Worm (Caenorhabditis elegans) whole organism, late embryonic: ENCODE data around the gene Y46G5A.39.

Experiments used
- ama-1 ChIP-seq: fragments of 150-350 bp; optimal IDR thresholded peaks from 2 replicates; lab custom pipeline; 2014
- elt-2 ChIP-seq: sonication (generic microtip); optimal IDR thresholded peaks from 2 replicates; lab custom pipeline; 2016; ENCODE audit warnings: missing genetic modification reagents, missing genetic modification characterization, missing compliant biosample characterization
- nhr-11 ChIP-seq: fragments of 150-350 bp; optimal IDR thresholded peaks from 2 replicates; lab custom pipeline; 2014; ENCODE audit warnings: missing biosample characterization, missing genetic modification characterization

DNA sequence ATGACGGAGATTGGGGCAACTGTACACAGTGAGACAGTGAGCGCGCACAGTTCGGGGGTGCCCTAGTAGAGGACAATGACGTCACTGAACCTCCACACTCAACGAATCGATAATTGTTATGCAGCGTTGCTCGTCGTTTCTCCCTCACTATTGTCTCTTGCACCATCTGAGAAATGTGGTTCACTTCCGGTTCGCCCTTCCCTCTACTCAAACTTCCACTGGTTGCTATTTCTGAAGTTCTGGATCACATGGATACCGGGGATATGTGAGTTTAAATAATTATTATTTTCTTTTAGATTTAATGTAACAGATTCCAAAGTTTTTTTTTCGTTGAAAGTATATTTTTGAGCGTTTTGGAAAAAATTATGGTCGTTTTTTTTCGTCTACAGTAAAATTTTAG, 2.6 kb upstream of the Y46G5A.39 start, which contains the start of the genes Y46G5A.7 and Y46G5A.8:
- no peak for TF ChIP-seq elt-2 (tag; lab: Kevin White, UChicago)
- TF ChIP-seq nhr-11 (tag; lab: Kevin White, UChicago), result no peak
- no peak for TF ChIP-seq ama-1 (lab: Kevin White, UChicago)
